Worm (Caenorhabditis elegans) whole organism, young adult: ENCODE results near the gene spin-2.

Source experiments
- B0035.1 ChIP-seq: sonication (generic microtip); optimal IDR thresholded peaks from 2 replicates; lab custom pipeline; 2016; ENCODE audit warnings: missing genetic modification characterization, mild to moderate bottlenecking, missing compliant biosample characterization, missing genotype, missing genetic modification reagents
- C06A6.2 ChIP-seq: fragments of 200-800 bp; sonication (Bioruptor generic); conservative IDR thresholded peaks from 2 replicates; pipeline ENCODE4 v1.3.6; 2022; ENCODE audit warnings: missing genetic modification characterization, missing compliant biosample characterization
- F37B4.10 ChIP-seq: fragments of 200-800 bp; sonication (Bioruptor generic); IDR thresholded peaks from 2 replicates; pipeline ENCODE4 v1.3.6; 2022; ENCODE audit warnings: missing genetic modification characterization, missing compliant biosample characterization
- F49E8.2 ChIP-seq: sonication (generic microtip); optimal IDR thresholded peaks from 3 replicates; lab custom pipeline; 2017; ENCODE audit warnings: missing genetic modification characterization, mild to moderate bottlenecking, missing compliant biosample characterization, antibody characterized with exemption, moderate library complexity; ENCODE audit not compliant: insufficient read depth
- F52B5.7 ChIP-seq: sonication (generic microtip); optimal IDR thresholded peaks from 2 replicates; lab custom pipeline; 2016; ENCODE audit warnings: mild to moderate bottlenecking, missing genetic modification characterization, missing compliant biosample characterization
- F57A8.1 ChIP-seq: fragments of 200-800 bp; sonication (Bioruptor generic); optimal IDR thresholded peaks from 2 replicates; lab custom pipeline; 2018; ENCODE audit warnings: mild to moderate bottlenecking, missing genetic modification characterization, moderate library complexity, missing compliant biosample characterization
- K12H6.12 ChIP-seq: fragments of 200-800 bp; sonication (Bioruptor generic); optimal IDR thresholded peaks from 2 replicates; lab custom pipeline; 2018; ENCODE audit warnings: mild to moderate bottlenecking, missing genetic modification characterization, missing compliant biosample characterization
- Y53G8AR.9 ChIP-seq: fragments of 200-800 bp; sonication (Bioruptor generic); conservative IDR thresholded peaks from 2 replicates; pipeline ENCODE4 v1.3.6; 2022; ENCODE audit warnings: missing genetic modification reagents, missing genetic modification characterization, missing compliant biosample characterization
- Y56A3A.18 ChIP-seq: fragments of 200-800 bp; sonication (Bioruptor generic); IDR thresholded peaks from 2 replicates; pipeline ENCODE4 v1.3.6; 2022; ENCODE audit warnings: missing genetic modification reagents, missing genetic modification characterization, missing compliant biosample characterization
- ZK185.1 ChIP-seq: sonication (generic microtip); optimal IDR thresholded peaks from 2 replicates; lab custom pipeline; 2016; ENCODE audit warnings: mild to moderate bottlenecking, missing genetic modification characterization, missing compliant biosample characterization; ENCODE audit not compliant: poor library complexity, severe bottlenecking
- akir-1 ChIP-seq: fragments of 200-800 bp; sonication (Bioruptor generic); optimal IDR thresholded peaks from 2 replicates; lab custom pipeline; 2018; ENCODE audit warnings: mild to moderate bottlenecking, missing genetic modification characterization, moderate library complexity, missing compliant biosample characterization
- athp-1 ChIP-seq: sonication (generic microtip); optimal IDR thresholded peaks from 2 replicates; lab custom pipeline; 2017; ENCODE audit warnings: mild to moderate bottlenecking, missing genetic modification characterization, missing compliant biosample characterization
- attf-3 ChIP-seq: fragments of 200-800 bp; sonication (Bioruptor generic); conservative IDR thresholded peaks from 2 replicates; pipeline ENCODE4 v1.3.6; 2022; ENCODE audit warnings: missing genetic modification reagents, missing genetic modification characterization, missing compliant biosample characterization
- bed-1 ChIP-seq: fragments of 200-800 bp; sonication (Bioruptor generic); IDR thresholded peaks from 2 replicates; pipeline ENCODE4 v1.3.6; 2022; ENCODE audit warnings: missing genetic modification reagents, missing genetic modification characterization, missing compliant biosample characterization
- cebp-1 ChIP-seq, 2 experiments: fragments of 200-800 bp in 1 of 2; sonication (Bioruptor generic) in 1 of 2; sonication (generic microtip) in 1 of 2; IDR thresholded peaks in 1 of 2; optimal IDR thresholded peaks in 1 of 2; 2 replicates each; pipeline versions ENCODE4 v1.3.6 to Lab custom; 2017 to 2022; ENCODE audit warnings: missing compliant biosample characterization in 2 of 2, missing genetic modification characterization in 2 of 2, mild to moderate bottlenecking in 1 of 2, missing genetic modification reagents in 1 of 2, moderate library complexity in 1 of 2
- ceh-27 ChIP-seq: fragments of 200-800 bp; sonication (Bioruptor generic); optimal IDR thresholded peaks from 2 replicates; lab custom pipeline; 2018; ENCODE audit warnings: mild to moderate bottlenecking, missing genetic modification characterization, moderate library complexity, missing compliant biosample characterization
- ceh-58 ChIP-seq: fragments of 200-800 bp; sonication (Bioruptor generic); IDR thresholded peaks from 2 replicates; pipeline ENCODE4 v1.3.6; 2022; ENCODE audit warnings: missing genetic modification characterization, missing compliant biosample characterization
- dox-1 ChIP-seq: fragments of 200-800 bp; sonication (Bioruptor generic); IDR thresholded peaks from 2 replicates; pipeline ENCODE4 v1.3.6; 2022; ENCODE audit warnings: missing genetic modification reagents, missing genetic modification characterization, missing compliant biosample characterization
- dpff-1 ChIP-seq: sonication (generic microtip); optimal IDR thresholded peaks from 2 replicates; lab custom pipeline; 2017; ENCODE audit warnings: mild to moderate bottlenecking, missing genetic modification characterization, missing compliant biosample characterization
- efl-1 ChIP-seq: fragments of 150-350 bp; optimal IDR thresholded peaks from 2 replicates; lab custom pipeline; 2014; ENCODE audit warnings: missing biosample characterization, missing genetic modification reagents, missing genetic modification characterization
- egrh-3 ChIP-seq: fragments of 200-800 bp; sonication (Bioruptor generic); IDR thresholded peaks from 2 replicates; pipeline ENCODE4 v1.3.6; 2022; ENCODE audit warnings: missing genetic modification reagents, missing genetic modification characterization, missing compliant biosample characterization
- fkh-3 ChIP-seq: sonication (generic microtip); optimal IDR thresholded peaks from 2 replicates; lab custom pipeline; 2016; ENCODE audit warnings: mild to moderate bottlenecking, missing genetic modification characterization, missing compliant biosample characterization
- gei-17 ChIP-seq: fragments of 200-800 bp; sonication (Bioruptor generic); optimal IDR thresholded peaks from 2 replicates; lab custom pipeline; 2018; ENCODE audit warnings: mild to moderate bottlenecking, missing genetic modification characterization, missing compliant biosample characterization
- hlh-12 ChIP-seq: sonication (generic microtip); optimal IDR thresholded peaks from 2 replicates; lab custom pipeline; 2016; ENCODE audit warnings: missing genetic modification characterization, missing compliant biosample characterization
- hrde-1 ChIP-seq: sonication (generic microtip); optimal IDR thresholded peaks from 2 replicates; lab custom pipeline; 2016; ENCODE audit warnings: missing genetic modification characterization, mild to moderate bottlenecking, missing compliant biosample characterization, moderate library complexity, missing genotype, missing genetic modification reagents, borderline replicate concordance
- hsf-1 ChIP-seq: fragments of 200-800 bp; sonication (Bioruptor generic); IDR thresholded peaks from 2 replicates; pipeline ENCODE4 v1.3.6; 2022; ENCODE audit warnings: missing genetic modification reagents, missing genetic modification characterization, missing compliant biosample characterization
- lag-1 ChIP-seq: fragments of 200-800 bp; sonication (Bioruptor generic); IDR thresholded peaks from 2 replicates; pipeline ENCODE4 v1.3.6; 2022; ENCODE audit warnings: missing genetic modification reagents, missing genetic modification characterization, missing compliant biosample characterization
- let-526 ChIP-seq: fragments of 200-800 bp; sonication (Bioruptor generic); IDR thresholded peaks from 2 replicates; pipeline ENCODE4 v1.3.6; 2022; ENCODE audit warnings: missing genetic modification reagents, missing genetic modification characterization, missing compliant biosample characterization
- lin-35 ChIP-seq, 3 experiments: fragments of 150-350 bp in 2 of 3; sonication (generic microtip) in 1 of 3; optimal IDR thresholded peaks; 2 replicates each; lab custom pipeline; 2014 to 2018; ENCODE audit warnings: missing biosample characterization in 3 of 3, missing genetic modification characterization in 3 of 3, missing genetic modification reagents in 3 of 3
- lsl-1 ChIP-seq: fragments of 200-800 bp; sonication (Bioruptor generic); optimal IDR thresholded peaks from 2 replicates; lab custom pipeline; 2018; ENCODE audit warnings: mild to moderate bottlenecking, missing genetic modification characterization, moderate library complexity, missing compliant biosample characterization
- madf-10 ChIP-seq: sonication (generic microtip); optimal IDR thresholded peaks from 2 replicates; lab custom pipeline; 2016; ENCODE audit warnings: mild to moderate bottlenecking, missing genetic modification characterization, missing compliant biosample characterization
- madf-3 ChIP-seq: fragments of 200-800 bp; sonication (Bioruptor generic); IDR thresholded peaks from 2 replicates; pipeline ENCODE4 v1.3.6; 2022; ENCODE audit warnings: missing genetic modification reagents, missing genetic modification characterization, missing compliant biosample characterization
- mxl-1 ChIP-seq: sonication (generic microtip); optimal IDR thresholded peaks from 2 replicates; lab custom pipeline; 2016; ENCODE audit warnings: missing genetic modification characterization, missing compliant biosample characterization
- nfya-2 ChIP-seq: fragments of 200-800 bp; sonication (Bioruptor generic); IDR thresholded peaks from 2 replicates; pipeline ENCODE4 v1.3.6; 2022; ENCODE audit warnings: missing genetic modification reagents, missing genetic modification characterization, missing compliant biosample characterization
- nhr-179 ChIP-seq: sonication (generic microtip); optimal IDR thresholded peaks from 2 replicates; lab custom pipeline; 2016; ENCODE audit warnings: mild to moderate bottlenecking, missing genetic modification characterization, missing compliant biosample characterization
- nhr-27 ChIP-seq: fragments of 200-800 bp; sonication (Bioruptor generic); optimal IDR thresholded peaks from 2 replicates; lab custom pipeline; 2018; ENCODE audit warnings: mild to moderate bottlenecking, missing genetic modification characterization, moderate library complexity, missing compliant biosample characterization
- nhr-80 ChIP-seq: sonication (generic microtip); optimal IDR thresholded peaks from 2 replicates; lab custom pipeline; 2016; ENCODE audit warnings: missing genetic modification characterization, missing compliant biosample characterization
- sea-2 ChIP-seq: fragments of 200-800 bp; sonication (Bioruptor generic); IDR thresholded peaks from 2 replicates; pipeline ENCODE4 v1.3.6; 2022; ENCODE audit warnings: missing genetic modification characterization, missing compliant biosample characterization
- tbx-9 ChIP-seq: sonication (generic microtip); optimal IDR thresholded peaks from 2 replicates; lab custom pipeline; 2016; ENCODE audit warnings: borderline replicate concordance, missing genetic modification characterization, inconsistent platforms, missing compliant biosample characterization
- zfh-2 ChIP-seq: fragments of 200-800 bp; sonication (Bioruptor generic); conservative IDR thresholded peaks from 2 replicates; pipeline ENCODE4 v1.3.6; 2022; ENCODE audit warnings: missing genetic modification reagents, missing genetic modification characterization, missing compliant biosample characterization
- ztf-26 ChIP-seq: sonication (generic microtip); optimal IDR thresholded peaks from 2 replicates; lab custom pipeline; 2017; ENCODE audit warnings: missing genetic modification characterization, missing compliant biosample characterization

Gene spin-2

DNA sequence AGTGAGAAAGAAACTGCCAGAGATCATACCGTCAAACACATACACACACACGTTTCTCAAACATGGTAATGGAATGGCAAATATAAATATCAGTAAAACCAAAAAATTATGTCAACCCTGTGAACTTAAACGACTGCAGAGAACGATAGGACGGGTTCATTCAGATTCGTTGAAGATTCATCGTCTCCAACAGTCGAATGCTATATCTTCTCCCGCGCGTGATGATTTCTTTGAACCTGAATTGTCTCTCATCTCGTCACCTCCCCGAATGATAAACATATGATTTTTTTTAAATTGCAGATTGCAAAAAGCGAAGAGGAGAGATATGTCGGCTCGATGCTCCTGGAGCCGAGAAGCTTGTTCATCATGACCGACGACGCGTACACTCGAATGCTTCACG is 24.1 kb downstream of the spin-2 start:
- TF ChIP-seq madf-3 (GFP tag; lab: Robert Waterston, UW) (no peak), gei-17 (no peak), lin-35 (GFP tag; optimal IDR thresholded peaks at IDR 0.05; lab: Kevin White, UChicago) (no peak), attf-3 (GFP tag; lab: Robert Waterston, UW) (no peak), fkh-3 (tag; lab: Kevin White, UChicago) (no peak), ceh-27 (no peak), ceh-58 (no peak), madf-10 (tag; lab: Kevin White, UChicago) (no peak), nhr-80 (no peak), K12H6.12 (no peak), lsl-1 (GFP tag; lab: Kevin White, UChicago) (no peak), lag-1 (no peak), Y56A3A.18 (GFP tag; lab: Robert Waterston, UW) (no peak), nhr-27 (tag; lab: Kevin White, UChicago) (no peak), bed-1 (GFP tag; lab: Robert Waterston, UW) (no peak), hsf-1 (GFP tag; lab: Robert Waterston, UW) (no peak), ZK185.1 (tag; lab: Kevin White, UChicago) (no peak), cebp-1 (GFP tag; IDR thresholded peaks at IDR 0.05; lab: Robert Waterston, UW) (no peak), cebp-1 (tag; optimal IDR thresholded peaks at IDR 0.05; lab: Kevin White, UChicago) (no peak), Y53G8AR.9 (GFP tag; lab: Robert Waterston, UW) (no peak)
- TF ChIP-seq, all 124 proteins: peak for 0

DNA sequence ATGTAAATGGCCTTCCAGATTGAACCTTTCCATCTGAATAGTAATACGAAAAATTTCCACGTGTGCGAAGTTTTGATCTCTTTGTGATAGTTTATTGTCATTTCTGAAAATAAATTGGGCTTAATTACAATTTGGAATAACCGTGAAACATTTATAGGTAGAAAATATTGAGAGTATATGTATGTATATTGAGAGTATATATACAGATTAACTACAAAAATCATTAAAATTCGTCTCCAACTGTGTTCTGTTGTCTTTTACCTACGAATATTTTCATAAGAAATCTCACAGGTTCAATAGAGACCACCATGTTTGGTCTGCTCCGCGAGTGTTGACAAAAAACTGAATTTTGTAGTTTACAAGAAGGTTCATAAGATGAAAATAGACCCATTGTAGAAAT is 26.2 kb downstream of the spin-2 start, which contains the start of gene best-2:
Gene best-2, minus strand, starts transcription at position 101 of the 400 bp plus-strand sequence.
- no peak for TF ChIP-seq nfya-2 (GFP tag; lab: Robert Waterston, UW)
- no peak for TF ChIP-seq sea-2 (GFP tag; lab: Robert Waterston, UW)
- no peak for TF ChIP-seq egrh-3 (GFP tag; lab: Robert Waterston, UW)
- no peak for TF ChIP-seq tbx-9 (tag; lab: Kevin White, UChicago)
- TF ChIP-seq efl-1 = no peak
- TF ChIP-seq dox-1 = no peak

ce11 chrIV:13116679-13117078 is 29.9 kb downstream of the spin-2 start:
- TF ChIP-seq F37B4.10 (GFP tag; lab: Robert Waterston, UW) = no peak
- TF ChIP-seq dpff-1 (tag; lab: Kevin White, UChicago) = no peak
- TF ChIP-seq B0035.1 (tag; lab: Kevin White, UChicago) = no peak
- TF ChIP-seq F52B5.7 (tag; lab: Kevin White, UChicago) = no peak
- no peak for TF ChIP-seq hsf-1 (GFP tag; lab: Robert Waterston, UW)
- TF ChIP-seq hrde-1 (tag; lab: Kevin White, UChicago) = no peak
- no peak for TF ChIP-seq F57A8.1
- no peak for TF ChIP-seq bed-1 (GFP tag; lab: Robert Waterston, UW)
- no peak for TF ChIP-seq dox-1
- no peak for TF ChIP-seq nhr-27 (tag; lab: Kevin White, UChicago)
- no peak for TF ChIP-seq ztf-26
- no peak for TF ChIP-seq nhr-179 (tag; lab: Kevin White, UChicago)
- TF ChIP-seq akir-1 (GFP tag; lab: Kevin White, UChicago) = no peak
- TF ChIP-seq hlh-12 = no peak
- TF ChIP-seq F49E8.2 (tag; lab: Kevin White, UChicago) = no peak
- TF ChIP-seq mxl-1 (tag; lab: Kevin White, UChicago) = no peak
- no peak for TF ChIP-seq let-526 (GFP tag; lab: Robert Waterston, UW)
- no peak for TF ChIP-seq athp-1 (tag; lab: Kevin White, UChicago)
- no peak for TF ChIP-seq zfh-2 (GFP tag; lab: Robert Waterston, UW)
- TF ChIP-seq C06A6.2 = no peak
